Worm (Caenorhabditis elegans) whole organism, L3 larva: ENCODE measurements around the gene T05H4.3.

Experiments
- R02D3.7 ChIP-seq: fragments of 150-350 bp; optimal IDR thresholded peaks from 2 replicates; lab custom pipeline; 2014; ENCODE audit warnings: missing biosample characterization, missing genetic modification characterization
- aly-2 ChIP-seq: fragments of 150-350 bp; optimal IDR thresholded peaks from 2 replicates; lab custom pipeline; 2014; ENCODE audit warnings: missing biosample characterization, missing genetic modification characterization
- ama-1 ChIP-seq: fragments of 150-350 bp; optimal IDR thresholded peaks from 2 replicates; lab custom pipeline; 2018
- ceh-16 ChIP-seq: sonication (generic microtip); optimal IDR thresholded peaks from 2 replicates; lab custom pipeline; 2017; ENCODE audit warnings: missing biosample characterization, missing genetic modification characterization
- ceh-28 ChIP-seq: fragments of 150-350 bp; optimal IDR thresholded peaks from 2 replicates; lab custom pipeline; 2014; ENCODE audit warnings: missing biosample characterization, missing genetic modification reagents, missing genetic modification characterization
- ceh-82 ChIP-seq: fragments of 150-350 bp; optimal IDR thresholded peaks from 2 replicates; lab custom pipeline; 2014; ENCODE audit warnings: missing biosample characterization, missing genetic modification characterization
- ceh-9 ChIP-seq: sonication (generic microtip); optimal IDR thresholded peaks from 2 replicates; lab custom pipeline; 2018; ENCODE audit warnings: missing biosample characterization, missing genetic modification characterization
- daf-12 ChIP-seq: fragments of 150-350 bp; optimal IDR thresholded peaks from 2 replicates; lab custom pipeline; 2014; ENCODE audit warnings: missing biosample characterization, missing genetic modification reagents, missing genetic modification characterization
- egl-5 ChIP-seq: fragments of 150-350 bp; optimal IDR thresholded peaks from 2 replicates; lab custom pipeline; 2017; ENCODE audit warnings: missing biosample characterization, missing genetic modification reagents, missing genetic modification characterization, inconsistent platforms
- elt-1 ChIP-seq: fragments of 150-350 bp; optimal IDR thresholded peaks from 2 replicates; lab custom pipeline; 2014; ENCODE audit warnings: missing biosample characterization, missing genetic modification characterization
- elt-2 ChIP-seq: sonication (generic microtip); optimal IDR thresholded peaks from 2 replicates; lab custom pipeline; 2016; ENCODE audit warnings: missing genetic modification reagents, mild to moderate bottlenecking, missing genetic modification characterization, missing compliant biosample characterization
- elt-3 ChIP-seq, 3 experiments: fragments of 150-350 bp in 1 of 3; sonication (generic microtip) in 2 of 3; optimal IDR thresholded peaks; 2 replicates in 2 of 3; 4 replicates in 1 of 3; lab custom pipeline; 2014 to 2017; ENCODE audit warnings: missing biosample characterization in 3 of 3, missing genetic modification characterization in 3 of 3
- eor-1 ChIP-seq, 2 experiments: fragments of 150-350 bp; optimal IDR thresholded peaks; 2 replicates each; lab custom pipeline; 2014 to 2018; ENCODE audit warnings: missing biosample characterization in 2 of 2, missing genetic modification characterization in 2 of 2
- fkh-10 ChIP-seq: sonication (generic microtip); optimal IDR thresholded peaks from 2 replicates; lab custom pipeline; 2017; ENCODE audit warnings: missing biosample characterization, missing genetic modification reagents, missing genetic modification characterization
- fkh-2 ChIP-seq: fragments of 150-350 bp; optimal IDR thresholded peaks from 2 replicates; lab custom pipeline; 2014; ENCODE audit warnings: missing biosample characterization, missing genetic modification reagents, missing genetic modification characterization
- fos-1 ChIP-seq: fragments of 150-350 bp; optimal IDR thresholded peaks from 2 replicates; lab custom pipeline; 2014; ENCODE audit warnings: missing biosample characterization, missing genetic modification characterization
- hmg-11 ChIP-seq: sonication (generic microtip); optimal IDR thresholded peaks from 2 replicates; lab custom pipeline; 2016; ENCODE audit warnings: missing genetic modification characterization, missing compliant biosample characterization
- jun-1 ChIP-seq: fragments of 150-350 bp; optimal IDR thresholded peaks from 2 replicates; lab custom pipeline; 2014; ENCODE audit warnings: missing biosample characterization, missing genetic modification reagents, missing genetic modification characterization
- lin-15B ChIP-seq: fragments of 150-350 bp; optimal IDR thresholded peaks from 2 replicates; lab custom pipeline; 2014; ENCODE audit warnings: missing biosample characterization, missing genetic modification characterization
- lin-39 ChIP-seq: fragments of 150-350 bp; optimal IDR thresholded peaks from 2 replicates; lab custom pipeline; 2018; ENCODE audit warnings: missing biosample characterization, missing genetic modification reagents, missing genetic modification characterization
- lsy-12 ChIP-seq: sonication (generic microtip); optimal IDR thresholded peaks from 2 replicates; lab custom pipeline; 2016; ENCODE audit warnings: mild to moderate bottlenecking, missing genetic modification characterization, missing compliant biosample characterization
- mdl-1 ChIP-seq: fragments of 150-350 bp; optimal IDR thresholded peaks from 2 replicates; lab custom pipeline; 2014; ENCODE audit warnings: missing biosample characterization, missing genetic modification characterization
- mml-1 ChIP-seq: fragments of 150-350 bp; sonication (generic microtip); optimal IDR thresholded peaks from 3 replicates; lab custom pipeline; 2014; ENCODE audit warnings: missing biosample characterization, missing genetic modification characterization
- nfya-1 ChIP-seq: sonication (generic microtip); optimal IDR thresholded peaks from 2 replicates; lab custom pipeline; 2017; ENCODE audit warnings: missing genetic modification characterization, mild to moderate bottlenecking, missing compliant biosample characterization, antibody characterized with exemption, moderate library complexity; ENCODE audit not compliant: insufficient read depth
- nhr-11 ChIP-seq: fragments of 150-350 bp; optimal IDR thresholded peaks from 2 replicates; lab custom pipeline; 2014; ENCODE audit warnings: missing biosample characterization, missing genetic modification characterization
- nhr-12 ChIP-seq: fragments of 150-350 bp; optimal IDR thresholded peaks from 2 replicates; lab custom pipeline; 2014; ENCODE audit warnings: missing biosample characterization, missing genetic modification characterization
- nhr-23 ChIP-seq: fragments of 150-350 bp; optimal IDR thresholded peaks from 2 replicates; lab custom pipeline; 2014; ENCODE audit warnings: missing biosample characterization, missing genetic modification reagents, missing genetic modification characterization
- nhr-237 ChIP-seq: fragments of 150-350 bp; optimal IDR thresholded peaks from 2 replicates; lab custom pipeline; 2014; ENCODE audit warnings: missing biosample characterization, missing genetic modification characterization
- nhr-25 ChIP-seq: sonication (generic microtip); optimal IDR thresholded peaks from 2 replicates; lab custom pipeline; 2017; ENCODE audit warnings: missing biosample characterization, missing genetic modification characterization
- nhr-28 ChIP-seq: fragments of 150-350 bp; optimal IDR thresholded peaks from 2 replicates; lab custom pipeline; 2014; ENCODE audit warnings: missing biosample characterization, missing genetic modification characterization
- nhr-43 ChIP-seq: sonication (generic microtip); optimal IDR thresholded peaks from 2 replicates; lab custom pipeline; 2016; ENCODE audit warnings: mild to moderate bottlenecking, missing genetic modification characterization, missing compliant biosample characterization; ENCODE audit not compliant: poor library complexity, severe bottlenecking
- nhr-67 ChIP-seq: fragments of 150-350 bp; optimal IDR thresholded peaks from 2 replicates; lab custom pipeline; 2014; ENCODE audit warnings: missing biosample characterization, missing genetic modification characterization
- nhr-77 ChIP-seq: fragments of 150-350 bp; optimal IDR thresholded peaks from 2 replicates; lab custom pipeline; 2014; ENCODE audit warnings: missing biosample characterization, missing genetic modification characterization
- pha-4 ChIP-seq: fragments of 150-350 bp; optimal IDR thresholded peaks from 2 replicates; lab custom pipeline; 2014; ENCODE audit warnings: missing biosample characterization, missing genetic modification reagents, missing genetic modification characterization
- pqm-1 ChIP-seq: fragments of 150-350 bp; optimal IDR thresholded peaks from 2 replicates; lab custom pipeline; 2017; ENCODE audit warnings: missing biosample characterization, missing genetic modification characterization, inconsistent platforms
- sea-2 ChIP-seq: fragments of 150-350 bp; sonication (generic microtip); optimal IDR thresholded peaks from 4 replicates; lab custom pipeline; 2014; ENCODE audit warnings: missing biosample characterization, missing genetic modification reagents, missing genetic modification characterization
- snpc-4 ChIP-seq: fragments of 150-350 bp; optimal IDR thresholded peaks from 2 replicates; lab custom pipeline; 2014; ENCODE audit warnings: missing biosample characterization, missing genetic modification characterization
- tbx-2 ChIP-seq: sonication (generic microtip); optimal IDR thresholded peaks from 2 replicates; lab custom pipeline; 2016; ENCODE audit warnings: mild to moderate bottlenecking, missing genetic modification characterization, missing compliant biosample characterization
- unc-39 ChIP-seq: sonication (generic microtip); optimal IDR thresholded peaks from 4 replicates; lab custom pipeline; 2017; ENCODE audit warnings: missing biosample characterization, missing genetic modification characterization
- unc-62 ChIP-seq: fragments of 150-350 bp; sonication (generic microtip); optimal IDR thresholded peaks from 4 replicates; lab custom pipeline; 2014; ENCODE audit warnings: missing biosample characterization, missing genetic modification reagents, missing genetic modification characterization
- zag-1 ChIP-seq: fragments of 150-350 bp; optimal IDR thresholded peaks from 2 replicates; lab custom pipeline; 2014; ENCODE audit warnings: missing biosample characterization, missing genetic modification characterization
- ztf-11 ChIP-seq: fragments of 150-350 bp; optimal IDR thresholded peaks from 2 replicates; lab custom pipeline; 2014; ENCODE audit warnings: missing biosample characterization, missing genetic modification characterization
- ztf-4 ChIP-seq: fragments of 150-350 bp; optimal IDR thresholded peaks from 2 replicates; lab custom pipeline; 2014; ENCODE audit warnings: missing biosample characterization, missing genetic modification characterization

The T05H4.3 gene

ce11 chrV:6414985-6415384, 27.2 kb upstream of the T05H4.3 start, which contains the start of gene cht-6:
cht-6 (plus strand) TSS chrV:6414993.
- TF ChIP-seq R02D3.7 (no peak), nhr-43 (tag; lab: Kevin White, UChicago) (no peak), elt-1 (tag; lab: Kevin White, UChicago) (no peak), pha-4 (tag; lab: Kevin White, UChicago) (no peak), eor-1 (tag; optimal IDR thresholded peaks at IDR 0.05; lab: Kevin White, UChicago) (no peak), lsy-12 (no peak), lin-39 (no peak)

- TF ChIP-seq hmg-11 (tag; lab: Kevin White, UChicago) (no peak), ceh-28 (tag; lab: Kevin White, UChicago) (no peak), nhr-77 (tag; lab: Kevin White, UChicago) (peak; percentile 36)
These were observed 18.1 kb upstream of the T05H4.3 start, which contains the start of gene urb-1 for ce11 chrV:6424055-6424454. urb-1 (minus strand) TSS chrV:6424155.

- TF ChIP-seq aly-2 (tag; lab: Kevin White, UChicago) (no peak), fos-1 (tag; lab: Kevin White, UChicago) (no peak), egl-5 (tag; lab: Kevin White, UChicago) (no peak), elt-1 (tag; lab: Kevin White, UChicago) (no peak), nfya-1 (tag; lab: Kevin White, UChicago) (no peak), ceh-28 (tag; lab: Kevin White, UChicago) (no peak), lin-15B (tag; lab: Kevin White, UChicago) (no peak), elt-3 (tag; optimal IDR thresholded peaks at IDR 0.05; lab: Kevin White, UChicago) (peak in 1 of 3 experiments; percentile 9), unc-62 (GFP tag; lab: Kevin White, UChicago) (no peak), pqm-1 (tag; lab: Kevin White, UChicago) (peak; percentile 11), daf-12 (no peak), pha-4 (tag; lab: Kevin White, UChicago) (peak; percentile 7), ceh-16 (tag; lab: Kevin White, UChicago) (no peak), tbx-2 (no peak), elt-2 (tag; lab: Kevin White, UChicago) (peak; percentile 27), fkh-10 (GFP tag; lab: Kevin White, UChicago) (no peak), lsy-12 (peak; percentile 31), ama-1 (lab: Kevin White, UChicago) (no peak), nhr-12 (tag; lab: Kevin White, UChicago) (no peak), nhr-23 (peak; percentile 35), nhr-77 (tag; lab: Kevin White, UChicago) (no peak), nhr-25 (tag; lab: Kevin White, UChicago) (peak; percentile 27)
These were observed 16.2 kb upstream of the T05H4.3 start, which contains the start of gene T05H4.11 for ce11 chrV:6425927-6426326. T05H4.11 (minus strand) TSS chrV:6426261.

- peak; percentile 53 for TF ChIP-seq ama-1 (lab: Kevin White, UChicago)
- TF ChIP-seq nhr-11: no peak
- TF ChIP-seq elt-3 (tag; optimal IDR thresholded peaks at IDR 0.05; lab: Kevin White, UChicago): no peak
- TF ChIP-seq nhr-77 (tag; lab: Kevin White, UChicago): no peak
- no peak for TF ChIP-seq lin-15B (tag; lab: Kevin White, UChicago)
These were observed 15.3 kb upstream of the T05H4.3 start, which contains the start of gene atp-4 for ce11 chrV:6426843-6427242. atp-4 (minus strand) TSS chrV:6427112.

ce11 chrV:6427433-6427832, 14.7 kb upstream of the T05H4.3 start:
- TF ChIP-seq fkh-10 (GFP tag; lab: Kevin White, UChicago) (no peak), ceh-28 (tag; lab: Kevin White, UChicago) (peak; percentile 30), unc-39 (tag; lab: Kevin White, UChicago) (no peak), hmg-11 (tag; lab: Kevin White, UChicago) (peak; percentile 82), aly-2 (tag; lab: Kevin White, UChicago) (no peak), jun-1 (tag; lab: Kevin White, UChicago) (no peak), nhr-11 (no peak), ama-1 (lab: Kevin White, UChicago) (peak; percentile 73), fkh-2 (tag; lab: Kevin White, UChicago) (no peak), elt-1 (tag; lab: Kevin White, UChicago) (no peak), daf-12 (no peak), eor-1 (tag; optimal IDR thresholded peaks at IDR 0.05; lab: Kevin White, UChicago) (no peak), zag-1 (tag; lab: Kevin White, UChicago) (no peak), nhr-28 (no peak), ztf-11 (tag; lab: Kevin White, UChicago) (no peak), egl-5 (tag; lab: Kevin White, UChicago) (no peak), nhr-12 (tag; lab: Kevin White, UChicago) (no peak), mdl-1 (tag; lab: Kevin White, UChicago) (no peak), nhr-67 (tag; lab: Kevin White, UChicago) (no peak), lin-15B (tag; lab: Kevin White, UChicago) (peak; percentile 63), ztf-4 (tag; lab: Kevin White, UChicago) (no peak), mml-1 (tag; lab: Kevin White, UChicago) (no peak), snpc-4 (tag; lab: Kevin White, UChicago) (peak; percentile 11), sea-2 (no peak), ceh-16 (tag; lab: Kevin White, UChicago) (no peak), nhr-237 (no peak), ceh-9 (no peak), ceh-82 (no peak), nfya-1 (tag; lab: Kevin White, UChicago) (peak; percentile 74), tbx-2 (no peak)
